Worm (Caenorhabditis elegans) whole organism, late embryonic: ENCODE measurements around the gene tmem-131.

Experiments
- C38D4.7 ChIP-seq: fragments of 200-800 bp; sonication (Bioruptor generic); optimal IDR thresholded peaks from 2 replicates; lab custom pipeline; 2018; ENCODE audit warnings: mild to moderate bottlenecking, missing genetic modification characterization, moderate library complexity, missing compliant biosample characterization
- F13H6.1 ChIP-seq: sonication (generic microtip); optimal IDR thresholded peaks from 2 replicates; lab custom pipeline; 2016; ENCODE audit warnings: missing genetic modification characterization, missing compliant biosample characterization
- K09A11.1 ChIP-seq: sonication (generic microtip); optimal IDR thresholded peaks from 2 replicates; lab custom pipeline; 2017; ENCODE audit warnings: antibody characterized with exemption, mild to moderate bottlenecking, missing genetic modification characterization, missing compliant biosample characterization; ENCODE audit not compliant: insufficient read depth
- ceh-14 ChIP-seq: sonication (generic microtip); optimal IDR thresholded peaks from 2 replicates; lab custom pipeline; 2016; ENCODE audit warnings: missing genotype, missing genetic modification characterization, missing compliant biosample characterization
- ceh-18 ChIP-seq: sonication (generic microtip); optimal IDR thresholded peaks from 2 replicates; lab custom pipeline; 2016; ENCODE audit warnings: missing genetic modification characterization, missing compliant biosample characterization
- ceh-19 ChIP-seq: fragments of 200-800 bp; sonication (Bioruptor generic); optimal IDR thresholded peaks from 2 replicates; lab custom pipeline; 2018; ENCODE audit warnings: mild to moderate bottlenecking, missing genetic modification characterization, missing compliant biosample characterization
- ceh-22 ChIP-seq: sonication (generic microtip); optimal IDR thresholded peaks from 2 replicates; lab custom pipeline; 2017; ENCODE audit warnings: missing biosample characterization, missing genetic modification characterization
- ceh-24 ChIP-seq: sonication (generic microtip); optimal IDR thresholded peaks from 2 replicates; lab custom pipeline; 2016; ENCODE audit warnings: mild to moderate bottlenecking, missing genetic modification characterization, missing compliant biosample characterization
- ceh-30 ChIP-seq: fragments of 150-350 bp; optimal IDR thresholded peaks from 2 replicates; lab custom pipeline; 2014; ENCODE audit warnings: missing biosample characterization, missing genetic modification characterization
- ceh-34 ChIP-seq: sonication (generic microtip); optimal IDR thresholded peaks from 2 replicates; lab custom pipeline; 2016; ENCODE audit warnings: mild to moderate bottlenecking, missing genetic modification characterization, missing compliant biosample characterization
- ceh-6 ChIP-seq: fragments of 200-800 bp; sonication (Bioruptor generic); optimal IDR thresholded peaks from 2 replicates; lab custom pipeline; 2018; ENCODE audit warnings: mild to moderate bottlenecking, missing genetic modification characterization, missing compliant biosample characterization
- ceh-9 ChIP-seq: sonication (generic microtip); optimal IDR thresholded peaks from 2 replicates; lab custom pipeline; 2016; ENCODE audit warnings: mild to moderate bottlenecking, missing genetic modification characterization, inconsistent platforms, missing compliant biosample characterization
- che-1 ChIP-seq: sonication (generic microtip); optimal IDR thresholded peaks from 2 replicates; lab custom pipeline; 2016; ENCODE audit warnings: mild to moderate bottlenecking, missing genetic modification characterization, missing compliant biosample characterization
- dmd-4 ChIP-seq: sonication (generic microtip); optimal IDR thresholded peaks from 2 replicates; lab custom pipeline; 2016; ENCODE audit warnings: borderline replicate concordance, missing genetic modification characterization, missing compliant biosample characterization
- dve-1 ChIP-seq: sonication (generic microtip); optimal IDR thresholded peaks from 2 replicates; lab custom pipeline; 2017; ENCODE audit warnings: antibody characterized with exemption, mild to moderate bottlenecking, missing genetic modification characterization, missing compliant biosample characterization
- elt-2 ChIP-seq: sonication (generic microtip); optimal IDR thresholded peaks from 2 replicates; lab custom pipeline; 2016; ENCODE audit warnings: missing genetic modification reagents, missing genetic modification characterization, missing compliant biosample characterization
- eyg-1 ChIP-seq: sonication (generic microtip); optimal IDR thresholded peaks from 2 replicates; lab custom pipeline; 2016; ENCODE audit warnings: missing genotype, missing genetic modification characterization, missing compliant biosample characterization
- fkh-6 ChIP-seq: sonication (generic microtip); optimal IDR thresholded peaks from 2 replicates; lab custom pipeline; 2016; ENCODE audit warnings: missing genetic modification characterization, missing compliant biosample characterization
- gmeb-2 ChIP-seq: sonication (generic microtip); optimal IDR thresholded peaks from 2 replicates; lab custom pipeline; 2016; ENCODE audit warnings: missing genetic modification characterization, inconsistent platforms, missing compliant biosample characterization
- hlh-30 ChIP-seq: sonication (generic microtip); optimal IDR thresholded peaks from 2 replicates; lab custom pipeline; 2017; ENCODE audit warnings: antibody characterized with exemption, missing genetic modification characterization, missing compliant biosample characterization; ENCODE audit not compliant: insufficient read depth
- hlh-6 ChIP-seq: sonication (generic microtip); optimal IDR thresholded peaks from 2 replicates; lab custom pipeline; 2016; ENCODE audit warnings: missing genotype, missing genetic modification characterization, missing compliant biosample characterization
- hlh-8 ChIP-seq: sonication (generic microtip); optimal IDR thresholded peaks from 2 replicates; lab custom pipeline; 2016; ENCODE audit warnings: missing genotype, missing genetic modification characterization, missing compliant biosample characterization
- lim-6 ChIP-seq: sonication (generic microtip); optimal IDR thresholded peaks from 2 replicates; lab custom pipeline; 2016; ENCODE audit warnings: missing genetic modification characterization, missing compliant biosample characterization
- lin-11 ChIP-seq: fragments of 200-800 bp; sonication (Bioruptor generic); optimal IDR thresholded peaks from 2 replicates; lab custom pipeline; 2018; ENCODE audit warnings: mild to moderate bottlenecking, missing genetic modification characterization, missing compliant biosample characterization
- madf-2 ChIP-seq: sonication (generic microtip); optimal IDR thresholded peaks from 2 replicates; lab custom pipeline; 2017; ENCODE audit warnings: missing genetic modification characterization, missing compliant biosample characterization
- mec-3 ChIP-seq: sonication (generic microtip); optimal IDR thresholded peaks from 2 replicates; lab custom pipeline; 2016; ENCODE audit warnings: borderline replicate concordance, missing genetic modification characterization, missing compliant biosample characterization
- nhr-232 ChIP-seq: sonication (generic microtip); optimal IDR thresholded peaks from 2 replicates; lab custom pipeline; 2016; ENCODE audit warnings: missing genetic modification characterization, missing compliant biosample characterization
- npax-4 ChIP-seq: sonication (generic microtip); optimal IDR thresholded peaks from 2 replicates; lab custom pipeline; 2016; ENCODE audit warnings: missing genetic modification characterization, missing compliant biosample characterization
- pat-9 ChIP-seq: fragments of 200-800 bp; sonication (Bioruptor generic); optimal IDR thresholded peaks from 2 replicates; lab custom pipeline; 2018; ENCODE audit warnings: mild to moderate bottlenecking, missing genetic modification characterization, moderate library complexity, missing compliant biosample characterization
- pha-4 ChIP-seq: fragments of 150-350 bp; optimal IDR thresholded peaks from 2 replicates; lab custom pipeline; 2018; ENCODE audit warnings: missing biosample characterization, missing genetic modification reagents, missing genetic modification characterization
- pqm-1 ChIP-seq: sonication (generic microtip); optimal IDR thresholded peaks from 2 replicates; lab custom pipeline; 2016; ENCODE audit warnings: missing genetic modification characterization, missing compliant biosample characterization
- pros-1 ChIP-seq: fragments of 150-350 bp; optimal IDR thresholded peaks from 2 replicates; lab custom pipeline; 2014; ENCODE audit warnings: missing biosample characterization, missing genetic modification reagents, missing genetic modification characterization
- ref-2 ChIP-seq: sonication (generic microtip); optimal IDR thresholded peaks from 2 replicates; lab custom pipeline; 2016; ENCODE audit warnings: missing genetic modification characterization, missing compliant biosample characterization
- rnt-1 ChIP-seq: sonication (generic microtip); optimal IDR thresholded peaks from 2 replicates; lab custom pipeline; 2016; ENCODE audit warnings: missing genetic modification characterization, missing compliant biosample characterization
- sdc-2 ChIP-seq: sonication (generic microtip); optimal IDR thresholded peaks from 2 replicates; lab custom pipeline; 2016; ENCODE audit warnings: missing genotype, missing genetic modification characterization, missing compliant biosample characterization
- sox-2 ChIP-seq: fragments of 200-800 bp; sonication (Bioruptor generic); IDR thresholded peaks from 2 replicates; pipeline ENCODE4 v1.3.6; 2022; ENCODE audit warnings: missing genetic modification reagents, missing genetic modification characterization, missing compliant biosample characterization
- sox-4 ChIP-seq: sonication (generic microtip); optimal IDR thresholded peaks from 2 replicates; lab custom pipeline; 2017; ENCODE audit warnings: mild to moderate bottlenecking, missing genetic modification characterization, inconsistent platforms, missing compliant biosample characterization
- syd-9 ChIP-seq: sonication (generic microtip); optimal IDR thresholded peaks from 2 replicates; lab custom pipeline; 2016; ENCODE audit warnings: mild to moderate bottlenecking, missing genetic modification characterization, moderate library complexity, missing compliant biosample characterization
- tbx-7 ChIP-seq: sonication (generic microtip); optimal IDR thresholded peaks from 2 replicates; lab custom pipeline; 2016; ENCODE audit warnings: missing genotype, missing genetic modification characterization, missing compliant biosample characterization
- ttx-3 ChIP-seq: sonication (generic microtip); optimal IDR thresholded peaks from 2 replicates; lab custom pipeline; 2016; ENCODE audit warnings: missing genetic modification reagents, missing genetic modification characterization, missing compliant biosample characterization
- unc-3 ChIP-seq, 2 experiments: fragments of 200-800 bp in 1 of 2; sonication (Bioruptor generic) in 1 of 2; sonication (generic microtip) in 1 of 2; conservative IDR thresholded peaks in 1 of 2; optimal IDR thresholded peaks in 1 of 2; 2 replicates each; pipeline versions ENCODE4 v1.3.6 to Lab custom; 2016 to 2022; ENCODE audit warnings: missing compliant biosample characterization in 2 of 2, missing genetic modification characterization in 2 of 2, missing genetic modification reagents in 1 of 2
- unc-42 ChIP-seq: sonication (generic microtip); optimal IDR thresholded peaks from 2 replicates; lab custom pipeline; 2016; ENCODE audit warnings: missing genotype, missing genetic modification characterization, missing compliant biosample characterization
- unc-86 ChIP-seq: sonication (generic microtip); optimal IDR thresholded peaks from 2 replicates; lab custom pipeline; 2016; ENCODE audit warnings: missing genetic modification characterization, missing compliant biosample characterization
- zip-5 ChIP-seq: sonication (generic microtip); optimal IDR thresholded peaks from 2 replicates; lab custom pipeline; 2016; ENCODE audit warnings: missing genetic modification characterization, missing compliant biosample characterization
- ztf-16 ChIP-seq: sonication (generic microtip); optimal IDR thresholded peaks from 2 replicates; lab custom pipeline; 2017; ENCODE audit warnings: missing genetic modification characterization, missing compliant biosample characterization

Gene tmem-131

DNA sequence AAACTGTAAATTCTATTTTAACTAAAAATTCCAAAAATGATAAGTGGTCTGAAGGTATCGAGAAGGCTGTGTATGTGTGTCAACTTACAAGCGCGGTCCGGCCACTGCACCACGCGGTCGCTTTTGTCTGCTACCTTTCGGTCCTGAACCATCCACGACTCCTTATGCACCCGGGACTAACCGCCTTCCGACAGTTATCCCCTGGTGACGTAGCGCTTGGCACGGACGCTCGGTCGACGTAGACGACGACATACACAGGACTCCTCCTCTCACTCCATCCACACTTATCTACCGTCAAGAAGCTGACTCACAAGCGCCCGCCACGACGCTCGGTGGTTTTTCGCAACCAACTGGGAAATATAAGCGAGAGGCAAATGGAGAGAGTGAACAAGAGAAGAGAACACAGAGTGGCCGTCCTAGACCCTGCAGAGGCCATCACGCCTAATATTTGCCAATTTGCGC, 33.4 kb upstream of the tmem-131 start (continued):
- TF ChIP-seq hlh-6 (tag; lab: Kevin White, UChicago) (peak; percentile 91), che-1 (peak; percentile 85), F13H6.1 (tag; lab: Kevin White, UChicago) (peak; percentile 85), mec-3 (tag; lab: Kevin White, UChicago) (peak; percentile 51), dmd-4 (tag; lab: Kevin White, UChicago) (peak; percentile 92), C38D4.7 (GFP tag; lab: Kevin White, UChicago) (peak; percentile 78), sdc-2 (tag; lab: Kevin White, UChicago) (peak; percentile 82), dve-1 (peak; percentile 84), ceh-6 (GFP tag; lab: Kevin White, UChicago) (peak; percentile 84), eyg-1 (tag; lab: Kevin White, UChicago) (peak; percentile 80), syd-9 (tag; lab: Kevin White, UChicago) (peak; percentile 87), lin-11 (tag; lab: Kevin White, UChicago) (peak; percentile 77), ceh-14 (tag; lab: Kevin White, UChicago) (peak; percentile 83), pqm-1 (tag; lab: Kevin White, UChicago) (peak; percentile 60), tbx-7 (tag; lab: Kevin White, UChicago) (peak; percentile 55), hlh-30 (peak; percentile 47), unc-86 (tag; lab: Kevin White, UChicago) (peak; percentile 75), nhr-232 (tag; lab: Kevin White, UChicago) (peak; percentile 81), unc-42 (peak; percentile 69), npax-4 (peak; percentile 57), ceh-24 (tag; lab: Kevin White, UChicago) (peak; percentile 87), ttx-3 (tag; lab: Kevin White, UChicago) (peak; percentile 81), lim-6 (peak; percentile 45), unc-3 (GFP tag; conservative IDR thresholded peaks at IDR 0.05; lab: Robert Waterston, UW) (peak; percentile 67), unc-3 (tag; optimal IDR thresholded peaks at IDR 0.05; lab: Kevin White, UChicago) (peak; percentile 91), ceh-34 (tag; lab: Kevin White, UChicago) (peak; percentile 96), sox-4 (tag; lab: Kevin White, UChicago) (peak; percentile 75), ceh-18 (tag; lab: Kevin White, UChicago) (peak; percentile 92), ref-2 (tag; lab: Kevin White, UChicago) (peak; percentile 91), gmeb-2 (tag; lab: Kevin White, UChicago) (peak; percentile 67), elt-2 (tag; lab: Kevin White, UChicago) (peak; percentile 95), pros-1 (tag; lab: Kevin White, UChicago) (peak; percentile 24), sox-2 (GFP tag; lab: Robert Waterston, UW) (peak; percentile 65), zip-5 (tag; lab: Kevin White, UChicago) (peak; percentile 54), K09A11.1 (peak; percentile 39), ceh-19 (peak; percentile 90), fkh-6 (tag; lab: Kevin White, UChicago) (peak; percentile 88), rnt-1 (peak; percentile 83), hlh-8 (peak; percentile 52)

DNA sequence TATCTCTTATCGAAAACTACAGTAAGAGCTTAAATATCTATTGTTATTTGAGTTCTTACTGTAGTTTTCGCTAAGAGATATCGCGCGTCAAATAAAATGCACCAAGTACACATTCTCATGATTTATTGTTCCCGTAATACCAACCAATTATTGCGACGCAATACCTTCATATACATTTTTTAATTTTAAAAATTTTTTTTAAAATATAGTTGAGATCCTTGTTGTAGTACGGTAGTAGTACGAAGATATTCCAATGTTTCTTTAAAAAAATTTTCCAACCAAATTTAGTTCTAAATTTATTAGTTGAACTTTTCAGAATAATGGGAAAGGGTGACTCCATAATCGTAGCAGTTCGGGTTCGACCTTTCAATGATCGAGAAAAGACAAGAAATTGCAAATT, 32.7 kb upstream of the tmem-131 start, which contains the start of gene klp-6:
klp-6 (plus strand) TSS at position 301 of the 400 bp plus-strand sequence.
- TF ChIP-seq npax-4 (no peak), che-1 (no peak), tbx-7 (tag; lab: Kevin White, UChicago) (no peak), madf-2 (tag; lab: Kevin White, UChicago) (no peak), unc-42 (no peak), ceh-18 (tag; lab: Kevin White, UChicago) (no peak), nhr-232 (tag; lab: Kevin White, UChicago) (no peak), pha-4 (tag; lab: Kevin White, UChicago) (no peak), eyg-1 (tag; lab: Kevin White, UChicago) (no peak), pat-9 (tag; lab: Kevin White, UChicago) (no peak), rnt-1 (no peak), mec-3 (tag; lab: Kevin White, UChicago) (no peak), ceh-9 (tag; lab: Kevin White, UChicago) (no peak), ceh-30 (tag; lab: Kevin White, UChicago) (no peak), hlh-8 (no peak), K09A11.1 (no peak), ztf-16 (no peak), sox-2 (GFP tag; lab: Robert Waterston, UW) (no peak), ceh-22 (tag; lab: Kevin White, UChicago) (no peak), dmd-4 (tag; lab: Kevin White, UChicago) (no peak)
